Worm (Caenorhabditis elegans) whole organism, L1 larva: Measurements from ENCODE around the gene R07E3.4.

Experiments
- C04F5.9 ChIP-seq: sonication (generic microtip); optimal IDR thresholded peaks from 2 replicates; lab custom pipeline; 2016; ENCODE audit warnings: missing genetic modification characterization, missing compliant biosample characterization
- C16A3.4 ChIP-seq: fragments of 150-350 bp; optimal IDR thresholded peaks from 2 replicates; lab custom pipeline; 2014; ENCODE audit warnings: missing biosample characterization, missing genetic modification characterization
- C34B4.2 ChIP-seq: sonication (generic microtip); optimal IDR thresholded peaks from 2 replicates; lab custom pipeline; 2017; ENCODE audit warnings: mild to moderate bottlenecking, missing genetic modification characterization, missing compliant biosample characterization
- F16B12.6 ChIP-seq: fragments of 150-350 bp; optimal IDR thresholded peaks from 2 replicates; lab custom pipeline; 2014; ENCODE audit warnings: missing biosample characterization, missing genetic modification characterization
- aha-1 ChIP-seq: fragments of 150-350 bp; optimal IDR thresholded peaks from 2 replicates; lab custom pipeline; 2014; ENCODE audit warnings: missing biosample characterization, missing genetic modification characterization
- alr-1 ChIP-seq: fragments of 200-800 bp; sonication (Bioruptor generic); optimal IDR thresholded peaks from 2 replicates; lab custom pipeline; 2018; ENCODE audit warnings: borderline replicate concordance, mild to moderate bottlenecking, missing genetic modification characterization, missing compliant biosample characterization
- aly-2 ChIP-seq: fragments of 150-350 bp; optimal IDR thresholded peaks from 2 replicates; lab custom pipeline; 2014; ENCODE audit warnings: missing biosample characterization, missing genetic modification characterization
- blmp-1 ChIP-seq: fragments of 150-350 bp; optimal IDR thresholded peaks from 2 replicates; lab custom pipeline; 2014; ENCODE audit warnings: missing biosample characterization, missing genetic modification characterization
- ceh-63 ChIP-seq: fragments of 200-800 bp; sonication (Bioruptor generic); optimal IDR thresholded peaks from 2 replicates; lab custom pipeline; 2018; ENCODE audit warnings: mild to moderate bottlenecking, missing genetic modification characterization, missing compliant biosample characterization
- ceh-8 ChIP-seq: fragments of 200-800 bp; sonication (Bioruptor generic); optimal IDR thresholded peaks from 2 replicates; lab custom pipeline; 2018; ENCODE audit warnings: mild to moderate bottlenecking, missing genetic modification characterization, moderate library complexity, missing compliant biosample characterization
- ceh-82 ChIP-seq, 3 experiments: fragments of 150-350 bp in 1 of 3; sonication (generic microtip) in 2 of 3; optimal IDR thresholded peaks; 2 replicates each; lab custom pipeline; 2014 to 2017; ENCODE audit warnings: missing biosample characterization in 3 of 3, missing genetic modification characterization in 3 of 3
- ceh-90 ChIP-seq: sonication (generic microtip); optimal IDR thresholded peaks from 2 replicates; lab custom pipeline; 2016; ENCODE audit warnings: missing genetic modification characterization, missing compliant biosample characterization
- ces-1 ChIP-seq: fragments of 150-350 bp; optimal IDR thresholded peaks from 2 replicates; lab custom pipeline; 2014; ENCODE audit warnings: missing biosample characterization, missing genetic modification reagents, missing genetic modification characterization
- dpl-1 ChIP-seq, 3 experiments: fragments of 150-350 bp in 2 of 3; sonication (generic microtip) in 1 of 3; optimal IDR thresholded peaks; 2 replicates each; lab custom pipeline; 2014 to 2017; ENCODE audit warnings: missing biosample characterization in 3 of 3, missing genetic modification characterization in 3 of 3, missing genetic modification reagents in 3 of 3
- dsc-1 ChIP-seq: sonication (generic microtip); optimal IDR thresholded peaks from 2 replicates; lab custom pipeline; 2016; ENCODE audit warnings: mild to moderate bottlenecking, missing genetic modification characterization, missing compliant biosample characterization
- egl-13 ChIP-seq: sonication (generic microtip); optimal IDR thresholded peaks from 2 replicates; lab custom pipeline; 2016; ENCODE audit warnings: missing genotype, missing genetic modification reagents, missing genetic modification characterization, missing compliant biosample characterization
- elt-3 ChIP-seq, 6 experiments: fragments of 150-350 bp in 1 of 6; sonication (generic microtip); optimal IDR thresholded peaks; 2 replicates each; lab custom pipeline; 2017 to 2018; ENCODE audit warnings: missing biosample characterization in 6 of 6, missing genetic modification characterization in 6 of 6, inconsistent platforms in 1 of 6
- fkh-8 ChIP-seq: sonication (generic microtip); optimal IDR thresholded peaks from 2 replicates; lab custom pipeline; 2016; ENCODE audit warnings: mild to moderate bottlenecking, missing genetic modification characterization, missing compliant biosample characterization
- hlh-4 ChIP-seq: sonication (generic microtip); optimal IDR thresholded peaks from 2 replicates; lab custom pipeline; 2016; ENCODE audit warnings: mild to moderate bottlenecking, missing genetic modification characterization, missing compliant biosample characterization
- hpl-2 ChIP-seq: fragments of 150-350 bp; optimal IDR thresholded peaks from 2 replicates; lab custom pipeline; 2014; ENCODE audit warnings: missing biosample characterization, missing genetic modification reagents, missing genetic modification characterization
- irx-1 ChIP-seq: sonication (generic microtip); optimal IDR thresholded peaks from 2 replicates; lab custom pipeline; 2016; ENCODE audit warnings: missing genetic modification characterization, missing compliant biosample characterization
- isw-1 ChIP-seq: fragments of 200-800 bp; sonication (Bioruptor generic); IDR thresholded peaks from 2 replicates; pipeline ENCODE4 v1.3.6; 2022; ENCODE audit warnings: missing genetic modification characterization, missing compliant biosample characterization
- lin-13 ChIP-seq: fragments of 150-350 bp; optimal IDR thresholded peaks from 2 replicates; lab custom pipeline; 2014; ENCODE audit warnings: missing biosample characterization, missing genetic modification reagents, missing genetic modification characterization
- lin-15B ChIP-seq: fragments of 150-350 bp; sonication (generic microtip); optimal IDR thresholded peaks from 3 replicates; lab custom pipeline; 2014; ENCODE audit warnings: missing biosample characterization, missing genetic modification characterization
- lin-35 ChIP-seq, 2 experiments: fragments of 150-350 bp; optimal IDR thresholded peaks; 2 replicates each; lab custom pipeline; 2014; ENCODE audit warnings: missing biosample characterization in 2 of 2, missing genetic modification characterization in 2 of 2, missing genetic modification reagents in 2 of 2
- mab-9 ChIP-seq: fragments of 200-800 bp; sonication (Bioruptor generic); IDR thresholded peaks from 2 replicates; pipeline ENCODE4 v1.3.6; 2022; ENCODE audit warnings: missing genetic modification reagents, missing genetic modification characterization, missing compliant biosample characterization
- mep-1 ChIP-seq: fragments of 150-350 bp; optimal IDR thresholded peaks from 2 replicates; lab custom pipeline; 2014; ENCODE audit warnings: missing biosample characterization, missing genetic modification characterization
- nhr-12 ChIP-seq: sonication (generic microtip); optimal IDR thresholded peaks from 2 replicates; lab custom pipeline; 2017; ENCODE audit warnings: missing biosample characterization, missing genetic modification characterization
- nhr-19 ChIP-seq: fragments of 200-800 bp; sonication (Bioruptor generic); conservative IDR thresholded peaks from 2 replicates; pipeline ENCODE4 v1.3.6; 2022; ENCODE audit warnings: missing genetic modification characterization, missing compliant biosample characterization
- nhr-237 ChIP-seq: fragments of 150-350 bp; optimal IDR thresholded peaks from 2 replicates; lab custom pipeline; 2014; ENCODE audit warnings: missing biosample characterization, missing genetic modification characterization
- nhr-28 ChIP-seq: fragments of 150-350 bp; optimal IDR thresholded peaks from 2 replicates; lab custom pipeline; 2014; ENCODE audit warnings: missing biosample characterization, missing genetic modification characterization
- nhr-77 ChIP-seq: fragments of 150-350 bp; optimal IDR thresholded peaks from 2 replicates; lab custom pipeline; 2014; ENCODE audit warnings: missing biosample characterization, missing genetic modification characterization
- nhr-90 ChIP-seq: sonication (generic microtip); optimal IDR thresholded peaks from 2 replicates; lab custom pipeline; 2016; ENCODE audit warnings: mild to moderate bottlenecking, missing genetic modification characterization, missing compliant biosample characterization; ENCODE audit not compliant: poor library complexity
- pax-3 ChIP-seq: fragments of 200-800 bp; sonication (Bioruptor generic); optimal IDR thresholded peaks from 2 replicates; lab custom pipeline; 2018; ENCODE audit warnings: mild to moderate bottlenecking, missing genetic modification characterization, moderate library complexity, missing compliant biosample characterization
- pqm-1 ChIP-seq: sonication (generic microtip); optimal IDR thresholded peaks from 3 replicates; lab custom pipeline; 2017; ENCODE audit warnings: missing biosample characterization, missing genetic modification characterization
- rnt-1 ChIP-seq: sonication (generic microtip); optimal IDR thresholded peaks from 2 replicates; lab custom pipeline; 2016; ENCODE audit warnings: mild to moderate bottlenecking, missing genetic modification characterization, moderate library complexity, missing compliant biosample characterization
- sptf-1 ChIP-seq: fragments of 150-350 bp; optimal IDR thresholded peaks from 2 replicates; lab custom pipeline; 2014; ENCODE audit warnings: missing biosample characterization, missing genetic modification characterization
- sup-37 ChIP-seq: fragments of 200-800 bp; sonication (Bioruptor generic); optimal IDR thresholded peaks from 2 replicates; lab custom pipeline; 2018; ENCODE audit warnings: mild to moderate bottlenecking, missing genetic modification characterization, missing compliant biosample characterization
- swsn-7 ChIP-seq: sonication (generic microtip); optimal IDR thresholded peaks from 2 replicates; lab custom pipeline; 2016; ENCODE audit warnings: missing genetic modification characterization, missing compliant biosample characterization
- unc-130 ChIP-seq: fragments of 150-350 bp; optimal IDR thresholded peaks from 2 replicates; lab custom pipeline; 2017; ENCODE audit warnings: missing biosample characterization, missing genetic modification characterization, inconsistent platforms
- unc-30 ChIP-seq: sonication (generic microtip); optimal IDR thresholded peaks from 2 replicates; lab custom pipeline; 2017; ENCODE audit warnings: missing biosample characterization, missing genetic modification characterization
- vab-15 ChIP-seq: sonication (generic microtip); optimal IDR thresholded peaks from 2 replicates; lab custom pipeline; 2017; ENCODE audit warnings: missing genotype, mild to moderate bottlenecking, missing genetic modification characterization, missing compliant biosample characterization
- xbp-1 ChIP-seq: sonication (generic microtip); optimal IDR thresholded peaks from 2 replicates; lab custom pipeline; 2016; ENCODE audit warnings: missing genetic modification characterization, missing compliant biosample characterization
- zag-1 ChIP-seq: fragments of 150-350 bp; optimal IDR thresholded peaks from 2 replicates; lab custom pipeline; 2014; ENCODE audit warnings: missing biosample characterization, missing genetic modification characterization
- zip-4 ChIP-seq: fragments of 200-800 bp; sonication (Bioruptor generic); optimal IDR thresholded peaks from 2 replicates; lab custom pipeline; 2018; ENCODE audit warnings: mild to moderate bottlenecking, missing genetic modification characterization, moderate library complexity, missing compliant biosample characterization
- ztf-11 ChIP-seq, 2 experiments: sonication (generic microtip); optimal IDR thresholded peaks; 2 replicates each; lab custom pipeline; 2016 to 2017; ENCODE audit warnings: missing genetic modification characterization in 2 of 2, missing biosample characterization in 1 of 2, missing compliant biosample characterization in 1 of 2
- ztf-4 ChIP-seq: fragments of 150-350 bp; optimal IDR thresholded peaks from 2 replicates; lab custom pipeline; 2014; ENCODE audit warnings: missing biosample characterization, missing genetic modification characterization

R07E3.4 gene

DNA sequence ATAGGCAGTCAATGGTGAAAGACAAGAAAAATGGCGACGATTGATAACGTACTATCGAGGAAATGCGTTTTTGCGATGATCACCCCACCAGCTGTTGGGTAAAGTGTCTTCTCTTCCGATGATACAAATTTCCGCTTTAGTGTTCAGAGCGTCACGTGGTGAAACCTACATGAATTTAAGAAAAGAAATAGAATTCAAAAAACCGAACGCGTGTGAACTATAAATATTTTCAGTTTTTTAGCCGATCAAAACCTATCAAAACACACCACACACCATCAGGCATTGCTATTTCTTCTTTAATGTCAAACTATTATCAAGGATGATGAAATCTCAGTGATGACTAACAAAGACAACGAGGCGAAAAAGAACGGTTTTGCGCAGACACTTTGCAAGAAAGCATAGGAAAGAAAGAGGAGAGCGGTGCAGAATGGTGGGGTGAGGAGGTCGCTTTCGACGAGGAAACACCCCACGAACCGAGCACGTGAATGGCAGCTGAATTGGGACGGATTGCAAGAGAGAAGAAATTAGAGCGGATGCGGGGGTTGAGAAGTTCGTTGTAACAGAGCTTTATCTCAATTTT lies 1.0 kb downstream of the R07E3.4 start (continued):
- TF ChIP-seq egl-13: no peak
- TF ChIP-seq nhr-90 (tag; lab: Kevin White, UChicago): peak; percentile 15
- no peak for TF ChIP-seq ztf-11 (tag; optimal IDR thresholded peaks at IDR 0.05; lab: Kevin White, UChicago)
- no peak for TF ChIP-seq sup-37 (GFP tag; lab: Kevin White, UChicago)
- peak in 1 of 2 experiments; percentile 14 for TF ChIP-seq lin-35 (GFP tag; optimal IDR thresholded peaks at IDR 0.05; lab: Kevin White, UChicago)
- TF ChIP-seq ceh-63: no peak
- TF ChIP-seq hpl-2 (GFP tag; lab: Kevin White, UChicago): no peak
- TF ChIP-seq rnt-1: peak; percentile 72
- peak; percentile 28 for TF ChIP-seq mep-1 (tag; lab: Kevin White, UChicago)
- no peak for TF ChIP-seq C04F5.9 (tag; lab: Kevin White, UChicago)
- TF ChIP-seq sptf-1: no peak
- TF ChIP-seq blmp-1 (tag; lab: Kevin White, UChicago): peak; percentile 48
- no peak for TF ChIP-seq pax-3 (tag; lab: Kevin White, UChicago)
- peak; percentile 5 for TF ChIP-seq unc-130 (tag; lab: Kevin White, UChicago)
- no peak for TF ChIP-seq lin-13 (GFP tag; lab: Kevin White, UChicago)
- no peak for TF ChIP-seq dpl-1 (GFP tag; optimal IDR thresholded peaks at IDR 0.05; lab: Kevin White, UChicago)
- TF ChIP-seq aly-2 (tag; lab: Kevin White, UChicago): no peak
- no peak for TF ChIP-seq vab-15 (tag; lab: Kevin White, UChicago)
- no peak for TF ChIP-seq alr-1 (tag; lab: Kevin White, UChicago)
- no peak for TF ChIP-seq ztf-4
- no peak for TF ChIP-seq nhr-28
- no peak for TF ChIP-seq swsn-7 (tag; lab: Kevin White, UChicago)
- peak; percentile 56 for TF ChIP-seq nhr-19 (GFP tag; lab: Robert Waterston, UW)
- no peak for TF ChIP-seq ceh-90 (tag; lab: Kevin White, UChicago)
- TF ChIP-seq hlh-4 (tag; lab: Kevin White, UChicago): no peak
- TF ChIP-seq aha-1 (tag; lab: Kevin White, UChicago): no peak
- TF ChIP-seq C34B4.2: no peak
- TF ChIP-seq elt-3 (tag; optimal IDR thresholded peaks at IDR 0.05; lab: Kevin White, UChicago): peak in 2 of 6 experiments; percentile 4 to 71
- no peak for TF ChIP-seq lin-15B (tag; lab: Kevin White, UChicago)
- no peak for TF ChIP-seq zag-1
- no peak for TF ChIP-seq irx-1 (tag; lab: Kevin White, UChicago)
- no peak for TF ChIP-seq isw-1 (GFP tag; lab: Robert Waterston, UW)
- TF ChIP-seq unc-30 (tag; lab: Kevin White, UChicago): no peak
- no peak for TF ChIP-seq F16B12.6 (tag; lab: Kevin White, UChicago)
- no peak for TF ChIP-seq ces-1 (GFP tag; lab: Kevin White, UChicago)
- TF ChIP-seq ceh-8 (GFP tag; lab: Kevin White, UChicago): no peak
- TF ChIP-seq zip-4 (GFP tag; lab: Kevin White, UChicago): no peak
- no peak for TF ChIP-seq C16A3.4
- TF ChIP-seq fkh-8 (tag; lab: Kevin White, UChicago): no peak
- no peak for TF ChIP-seq nhr-237
- TF ChIP-seq xbp-1 (tag; lab: Kevin White, UChicago): no peak
- peak; percentile 44 for TF ChIP-seq nhr-77 (tag; lab: Kevin White, UChicago)
- no peak for TF ChIP-seq mab-9
- peak; percentile 29 for TF ChIP-seq dsc-1 (tag; lab: Kevin White, UChicago)
- no peak for TF ChIP-seq nhr-12 (tag; lab: Kevin White, UChicago)
- TF ChIP-seq ceh-82 (tag; optimal IDR thresholded peaks at IDR 0.05; lab: Kevin White, UChicago): peak in 1 of 3 experiments; percentile 15
- TF ChIP-seq pqm-1 (tag; lab: Kevin White, UChicago): no peak
- TF ChIP-seq, all 84 proteins: peak for 25
